Worm (Caenorhabditis elegans) whole organism, L4 larva: ENCODE results near the gene emb-27.

Experiments
- aha-1 ChIP-seq: fragments of 150-350 bp; peaks from one replicate; lab custom pipeline; 2014; ENCODE audit warnings: missing biosample characterization, missing genetic modification characterization
- ama-1 ChIP-seq: fragments of 150-350 bp; optimal IDR thresholded peaks from 2 replicates; lab custom pipeline; 2014; ENCODE audit warnings: inconsistent platforms, mixed read lengths
- ceh-82 ChIP-seq: sonication (generic microtip); optimal IDR thresholded peaks from 2 replicates; lab custom pipeline; 2017; ENCODE audit warnings: missing biosample characterization, missing genetic modification characterization
- cey-2 ChIP-seq: sonication (generic microtip); optimal IDR thresholded peaks from 3 replicates; lab custom pipeline; 2017; ENCODE audit warnings: missing genetic modification characterization, mild to moderate bottlenecking, missing compliant biosample characterization, antibody characterized with exemption, borderline replicate concordance; ENCODE audit not compliant: insufficient read depth
- ctbp-1 ChIP-seq: fragments of 200-800 bp; sonication (Bioruptor generic); IDR thresholded peaks from 2 replicates; pipeline ENCODE4 v1.3.6; 2022; ENCODE audit warnings: missing genetic modification reagents, missing genetic modification characterization, missing compliant biosample characterization
- lir-3 ChIP-seq: sonication (generic microtip); optimal IDR thresholded peaks from 2 replicates; lab custom pipeline; 2016; ENCODE audit warnings: mild to moderate bottlenecking, missing genetic modification characterization, missing compliant biosample characterization
- lsy-2 ChIP-seq, 2 experiments: fragments of 150-350 bp in 1 of 2; sonication (generic microtip) in 1 of 2; optimal IDR thresholded peaks; 2 replicates each; lab custom pipeline; 2014 to 2017; ENCODE audit warnings: missing biosample characterization in 2 of 2, missing genetic modification characterization in 2 of 2
- nhr-28 ChIP-seq: fragments of 150-350 bp; optimal IDR thresholded peaks from 2 replicates; lab custom pipeline; 2014; ENCODE audit warnings: missing biosample characterization, missing genetic modification characterization
- nhr-41 ChIP-seq: fragments of 200-800 bp; sonication (Bioruptor generic); IDR thresholded peaks from 2 replicates; pipeline ENCODE4 v1.3.6; 2022; ENCODE audit warnings: missing genetic modification reagents, missing genetic modification characterization, missing compliant biosample characterization
- nhr-77 ChIP-seq: fragments of 150-350 bp; optimal IDR thresholded peaks from 2 replicates; lab custom pipeline; 2014; ENCODE audit warnings: missing biosample characterization, missing genetic modification characterization
- pha-4 ChIP-seq, 2 experiments: fragments of 150-350 bp in 1 of 2; fragments of 200-800 bp in 1 of 2; sonication (Bioruptor generic) in 1 of 2; IDR thresholded peaks in 1 of 2; optimal IDR thresholded peaks in 1 of 2; 2 replicates each; pipeline versions ENCODE4 v1.3.6 to Lab custom; 2014 to 2022; ENCODE audit warnings: missing genetic modification characterization in 2 of 2, missing genetic modification reagents in 2 of 2, missing biosample characterization in 1 of 2, missing compliant biosample characterization in 1 of 2
- rbr-2 ChIP-seq: sonication (generic microtip); optimal IDR thresholded peaks from 2 replicates; lab custom pipeline; 2016; ENCODE audit warnings: missing genotype, missing genetic modification characterization, missing compliant biosample characterization
- zfp-3 ChIP-seq: fragments of 200-800 bp; sonication (Bioruptor generic); conservative IDR thresholded peaks from 2 replicates; pipeline ENCODE4 v1.3.6; 2022; ENCODE audit warnings: missing genetic modification reagents, missing genetic modification characterization, missing compliant biosample characterization

- no peak for TF ChIP-seq ceh-82 (tag; lab: Kevin White, UChicago)
- TF ChIP-seq aha-1, result no peak
- no peak for TF ChIP-seq pha-4 (GFP tag; IDR thresholded peaks at IDR 0.05; lab: Robert Waterston, UW)
- TF ChIP-seq pha-4 (tag; optimal IDR thresholded peaks at IDR 0.05; lab: Kevin White, UChicago), result no peak
- no peak for TF ChIP-seq nhr-41 (GFP tag; lab: Robert Waterston, UW)
- TF ChIP-seq rbr-2, result no peak
- no peak for TF ChIP-seq lsy-2 (tag; optimal IDR thresholded peaks at IDR 0.05; lab: Kevin White, UChicago)
- no peak for TF ChIP-seq lir-3 (tag; lab: Kevin White, UChicago)
- no peak for TF ChIP-seq zfp-3 (GFP tag; lab: Robert Waterston, UW)
- TF ChIP-seq ama-1, result no peak
- no peak for TF ChIP-seq cey-2 (tag; lab: Kevin White, UChicago)
- TF ChIP-seq nhr-28 (tag; lab: Kevin White, UChicago), result no peak
- no peak for TF ChIP-seq nhr-77 (tag; lab: Kevin White, UChicago)
- TF ChIP-seq ctbp-1 (GFP tag; lab: Robert Waterston, UW), result no peak
Observed at ce11 chrII:8181437-8181836, 19.5 kb upstream of the emb-27 start, which contains the start of gene dylt-3.
